Fruit fly (Drosophila melanogaster) whole organism, adult: ENCODE results near the gene Dip-C.

ENCODE experiments used
- CG11617 ChIP-seq: fragments of 200-800 bp; sonication (Bioruptor generic); optimal IDR thresholded peaks from 2 replicates; lab custom pipeline; 2017; ENCODE audit warnings: mild to moderate bottlenecking, missing biosample characterization, missing genetic modification reagents, missing genetic modification characterization
- CG12768 ChIP-seq: fragments of 200-800 bp; sonication (Bioruptor generic); optimal IDR thresholded peaks from 2 replicates; lab custom pipeline; 2017; ENCODE audit warnings: missing biosample characterization, missing genetic modification characterization, mild to moderate bottlenecking, moderate library complexity, missing genetic modification reagents
- Clk ChIP-seq: fragments of 200-800 bp; sonication (Bioruptor generic); optimal IDR thresholded peaks from 2 replicates; lab custom pipeline; 2017; ENCODE audit warnings: missing biosample characterization, missing genetic modification characterization

- TF ChIP-seq CG11617 (GFP tag; lab: Kevin White, UChicago) (no peak), CG12768 (no peak), Clk (GFP tag; lab: Kevin White, UChicago) (no peak)
Observed at dm6 chr3R:12445468-12445867, 31.9 kb upstream of the Dip-C start.
